Worm (Caenorhabditis elegans) whole organism, midembryonic: ENCODE data around the gene F39F10.2.
A peak's percentile ranks its signal among the peaks of the same experiment; 100 is the strongest.

ENCODE experiments used
- T22C8.4 ChIP-seq: fragments of 200-800 bp; sonication (Bioruptor generic); IDR thresholded peaks from 2 replicates; pipeline ENCODE4 v1.3.6; 2022; ENCODE audit warnings: missing genetic modification characterization, missing compliant biosample characterization
- cog-1 ChIP-seq: sonication (generic microtip); optimal IDR thresholded peaks from 2 replicates; lab custom pipeline; 2016; ENCODE audit warnings: missing genetic modification characterization, missing compliant biosample characterization
- flt-1 ChIP-seq: fragments of 200-800 bp; sonication (Bioruptor generic); IDR thresholded peaks from 2 replicates; pipeline ENCODE4 v1.3.6; 2022; ENCODE audit warnings: missing genetic modification characterization, missing compliant biosample characterization
- klf-2 ChIP-seq: fragments of 200-800 bp; sonication (Bioruptor generic); conservative IDR thresholded peaks from 2 replicates; pipeline ENCODE4 v1.3.6; 2022; ENCODE audit warnings: missing genetic modification reagents, missing genetic modification characterization, missing compliant biosample characterization
- med-1 ChIP-seq: sonication (generic microtip); optimal IDR thresholded peaks from 2 replicates; lab custom pipeline; 2017; ENCODE audit warnings: missing genetic modification characterization, mild to moderate bottlenecking, missing compliant biosample characterization, antibody characterized with exemption, missing genetic modification reagents; ENCODE audit not compliant: insufficient read depth
- ref-1 ChIP-seq: fragments of 200-800 bp; sonication (Bioruptor generic); conservative IDR thresholded peaks from 2 replicates; pipeline ENCODE4 v1.3.6; 2022; ENCODE audit warnings: missing genetic modification reagents, missing genetic modification characterization, missing compliant biosample characterization
- tab-1 ChIP-seq: fragments of 200-800 bp; sonication (Bioruptor generic); IDR thresholded peaks from 2 replicates; pipeline ENCODE4 v1.3.6; 2022; ENCODE audit warnings: missing genetic modification characterization, missing compliant biosample characterization
- ztf-23 ChIP-seq: fragments of 200-800 bp; sonication (Bioruptor generic); IDR thresholded peaks from 2 replicates; pipeline ENCODE4 v1.3.6; 2022; ENCODE audit warnings: missing genetic modification reagents, missing genetic modification characterization, missing compliant biosample characterization
- ztf-29 ChIP-seq: fragments of 200-800 bp; sonication (Bioruptor generic); IDR thresholded peaks from 2 replicates; pipeline ENCODE4 v1.3.6; 2022; ENCODE audit warnings: missing genetic modification reagents, missing genetic modification characterization, missing compliant biosample characterization

The F39F10.2 gene

DNA sequence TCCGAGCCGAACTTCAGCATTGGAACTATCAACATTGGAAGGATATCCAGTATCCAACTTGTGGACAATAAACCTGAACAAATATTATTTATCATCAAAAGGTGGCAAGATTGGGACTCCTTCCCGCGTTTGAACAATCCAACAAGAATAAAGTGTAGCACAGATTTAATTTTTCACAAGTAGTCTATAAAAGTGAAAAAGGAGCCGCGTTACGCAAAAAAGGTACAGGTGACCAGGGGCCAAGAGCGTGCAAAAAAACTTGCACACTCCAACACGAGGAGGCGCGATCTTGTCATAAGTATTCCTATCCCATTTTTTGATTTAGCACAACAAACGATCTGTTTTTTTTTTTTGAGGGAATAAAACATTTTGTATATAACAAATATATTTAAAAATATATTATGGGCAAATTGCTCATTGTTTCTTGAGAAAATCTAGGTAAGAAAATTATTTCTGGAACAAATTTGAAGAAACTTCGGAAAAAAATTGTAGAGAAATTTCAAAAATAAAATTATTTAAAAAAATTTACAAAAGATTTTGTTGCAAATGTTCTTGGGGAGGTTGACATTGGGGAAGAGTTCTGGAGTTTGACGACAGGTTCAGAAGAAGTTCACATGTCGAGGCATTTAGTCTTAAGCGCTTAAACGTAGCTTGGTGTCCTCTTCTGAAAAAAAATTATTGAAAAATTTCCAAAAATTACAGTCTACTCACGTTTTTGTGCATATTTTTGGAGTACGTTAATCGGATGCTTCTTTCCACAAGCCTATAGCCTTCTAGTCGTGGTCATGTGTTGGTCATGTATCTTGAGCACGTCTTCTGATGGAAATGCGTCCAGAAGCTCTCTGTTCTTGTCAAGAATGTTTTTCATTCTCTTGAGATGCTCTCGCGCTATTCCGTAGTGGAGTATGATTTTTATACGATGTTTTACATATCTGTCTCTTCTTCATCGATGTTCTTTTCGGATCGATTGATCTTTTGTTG lies 49.5 kb downstream of the F39F10.2 start:
- TF ChIP-seq ref-1 (GFP tag; lab: Robert Waterston, UW): peak; percentile 16; the same call in 1 of the 2 replicates
- no peak for TF ChIP-seq ztf-29 (GFP tag; lab: Robert Waterston, UW)
- peak; percentile 58; the same call in 1 of the 2 replicates for TF ChIP-seq ztf-23 (GFP tag; lab: Robert Waterston, UW)
- TF ChIP-seq klf-2: 0 out of 2 replicates have a peak, but pooled peaks have one; percentile 28
- no peak for TF ChIP-seq med-1 (GFP tag; lab: Kevin White, UChicago)
- TF ChIP-seq flt-1 (GFP tag; lab: Robert Waterston, UW): peak; percentile 63
- TF ChIP-seq cog-1 (tag; lab: Kevin White, UChicago): no peak
- TF ChIP-seq tab-1: peak; percentile 48; the same call in 1 of the 2 replicates
- TF ChIP-seq T22C8.4 (GFP tag; lab: Robert Waterston, UW): no peak
